Worm (Caenorhabditis elegans) whole organism, L3 larva: Measurements from ENCODE around the gene ipla-1.
A peak's percentile ranks its signal among the peaks of the same experiment; 100 is the strongest.

Experiments
- ZK546.5 ChIP-seq: sonication (generic microtip); optimal IDR thresholded peaks from 2 replicates; lab custom pipeline; 2017; ENCODE audit warnings: missing biosample characterization, missing genetic modification characterization
- ama-1 ChIP-seq: fragments of 150-350 bp; optimal IDR thresholded peaks from 2 replicates; lab custom pipeline; 2018
- ceh-82 ChIP-seq: fragments of 150-350 bp; optimal IDR thresholded peaks from 2 replicates; lab custom pipeline; 2014; ENCODE audit warnings: missing biosample characterization, missing genetic modification characterization
- ceh-9 ChIP-seq: sonication (generic microtip); optimal IDR thresholded peaks from 2 replicates; lab custom pipeline; 2018; ENCODE audit warnings: missing biosample characterization, missing genetic modification characterization
- egl-27 ChIP-seq: sonication (generic microtip); optimal IDR thresholded peaks from 4 replicates; lab custom pipeline; 2017; ENCODE audit warnings: missing biosample characterization, missing genetic modification reagents, missing genetic modification characterization
- egl-5 ChIP-seq: fragments of 150-350 bp; optimal IDR thresholded peaks from 2 replicates; lab custom pipeline; 2017; ENCODE audit warnings: missing biosample characterization, missing genetic modification reagents, missing genetic modification characterization, inconsistent platforms
- elt-1 ChIP-seq: fragments of 150-350 bp; optimal IDR thresholded peaks from 2 replicates; lab custom pipeline; 2014; ENCODE audit warnings: missing biosample characterization, missing genetic modification characterization
- elt-2 ChIP-seq: sonication (generic microtip); optimal IDR thresholded peaks from 2 replicates; lab custom pipeline; 2016; ENCODE audit warnings: missing genetic modification reagents, mild to moderate bottlenecking, missing genetic modification characterization, missing compliant biosample characterization
- elt-3 ChIP-seq, 3 experiments: fragments of 150-350 bp in 1 of 3; sonication (generic microtip) in 2 of 3; optimal IDR thresholded peaks; 2 replicates in 2 of 3; 4 replicates in 1 of 3; lab custom pipeline; 2014 to 2017; ENCODE audit warnings: missing biosample characterization in 3 of 3, missing genetic modification characterization in 3 of 3
- eor-1 ChIP-seq, 2 experiments: fragments of 150-350 bp; optimal IDR thresholded peaks; 2 replicates each; lab custom pipeline; 2014 to 2018; ENCODE audit warnings: missing biosample characterization in 2 of 2, missing genetic modification characterization in 2 of 2
- fkh-10 ChIP-seq: sonication (generic microtip); optimal IDR thresholded peaks from 2 replicates; lab custom pipeline; 2017; ENCODE audit warnings: missing biosample characterization, missing genetic modification reagents, missing genetic modification characterization
- fkh-2 ChIP-seq: fragments of 150-350 bp; optimal IDR thresholded peaks from 2 replicates; lab custom pipeline; 2014; ENCODE audit warnings: missing biosample characterization, missing genetic modification reagents, missing genetic modification characterization
- fos-1 ChIP-seq: fragments of 150-350 bp; optimal IDR thresholded peaks from 2 replicates; lab custom pipeline; 2014; ENCODE audit warnings: missing biosample characterization, missing genetic modification characterization
- hmg-11 ChIP-seq: sonication (generic microtip); optimal IDR thresholded peaks from 2 replicates; lab custom pipeline; 2016; ENCODE audit warnings: missing genetic modification characterization, missing compliant biosample characterization
- lin-15B ChIP-seq: fragments of 150-350 bp; optimal IDR thresholded peaks from 2 replicates; lab custom pipeline; 2014; ENCODE audit warnings: missing biosample characterization, missing genetic modification characterization
- lsy-12 ChIP-seq: sonication (generic microtip); optimal IDR thresholded peaks from 2 replicates; lab custom pipeline; 2016; ENCODE audit warnings: mild to moderate bottlenecking, missing genetic modification characterization, missing compliant biosample characterization
- mml-1 ChIP-seq: fragments of 150-350 bp; sonication (generic microtip); optimal IDR thresholded peaks from 3 replicates; lab custom pipeline; 2014; ENCODE audit warnings: missing biosample characterization, missing genetic modification characterization
- nfya-1 ChIP-seq: sonication (generic microtip); optimal IDR thresholded peaks from 2 replicates; lab custom pipeline; 2017; ENCODE audit warnings: missing genetic modification characterization, mild to moderate bottlenecking, missing compliant biosample characterization, antibody characterized with exemption, moderate library complexity; ENCODE audit not compliant: insufficient read depth
- nhr-11 ChIP-seq: fragments of 150-350 bp; optimal IDR thresholded peaks from 2 replicates; lab custom pipeline; 2014; ENCODE audit warnings: missing biosample characterization, missing genetic modification characterization
- nhr-23 ChIP-seq: fragments of 150-350 bp; optimal IDR thresholded peaks from 2 replicates; lab custom pipeline; 2014; ENCODE audit warnings: missing biosample characterization, missing genetic modification reagents, missing genetic modification characterization
- nhr-25 ChIP-seq: sonication (generic microtip); optimal IDR thresholded peaks from 2 replicates; lab custom pipeline; 2017; ENCODE audit warnings: missing biosample characterization, missing genetic modification characterization
- nhr-28 ChIP-seq: fragments of 150-350 bp; optimal IDR thresholded peaks from 2 replicates; lab custom pipeline; 2014; ENCODE audit warnings: missing biosample characterization, missing genetic modification characterization
- nhr-43 ChIP-seq: sonication (generic microtip); optimal IDR thresholded peaks from 2 replicates; lab custom pipeline; 2016; ENCODE audit warnings: mild to moderate bottlenecking, missing genetic modification characterization, missing compliant biosample characterization; ENCODE audit not compliant: poor library complexity, severe bottlenecking
- nhr-67 ChIP-seq: fragments of 150-350 bp; optimal IDR thresholded peaks from 2 replicates; lab custom pipeline; 2014; ENCODE audit warnings: missing biosample characterization, missing genetic modification characterization
- nhr-76 ChIP-seq: fragments of 150-350 bp; sonication (generic microtip); optimal IDR thresholded peaks from 5 replicates; lab custom pipeline; 2014; ENCODE audit warnings: missing biosample characterization, missing genetic modification characterization
- sea-2 ChIP-seq: fragments of 150-350 bp; sonication (generic microtip); optimal IDR thresholded peaks from 4 replicates; lab custom pipeline; 2014; ENCODE audit warnings: missing biosample characterization, missing genetic modification reagents, missing genetic modification characterization
- skn-1 ChIP-seq: fragments of 150-350 bp; optimal IDR thresholded peaks from 2 replicates; lab custom pipeline; 2014; ENCODE audit warnings: missing biosample characterization, missing genetic modification characterization
- snpc-4 ChIP-seq: fragments of 150-350 bp; optimal IDR thresholded peaks from 2 replicates; lab custom pipeline; 2014; ENCODE audit warnings: missing biosample characterization, missing genetic modification characterization
- tbx-2 ChIP-seq: sonication (generic microtip); optimal IDR thresholded peaks from 2 replicates; lab custom pipeline; 2016; ENCODE audit warnings: mild to moderate bottlenecking, missing genetic modification characterization, missing compliant biosample characterization
- unc-62 ChIP-seq: fragments of 150-350 bp; sonication (generic microtip); optimal IDR thresholded peaks from 4 replicates; lab custom pipeline; 2014; ENCODE audit warnings: missing biosample characterization, missing genetic modification reagents, missing genetic modification characterization
- zag-1 ChIP-seq: fragments of 150-350 bp; optimal IDR thresholded peaks from 2 replicates; lab custom pipeline; 2014; ENCODE audit warnings: missing biosample characterization, missing genetic modification characterization
- ztf-11 ChIP-seq: fragments of 150-350 bp; optimal IDR thresholded peaks from 2 replicates; lab custom pipeline; 2014; ENCODE audit warnings: missing biosample characterization, missing genetic modification characterization

The ipla-1 gene

DNA sequence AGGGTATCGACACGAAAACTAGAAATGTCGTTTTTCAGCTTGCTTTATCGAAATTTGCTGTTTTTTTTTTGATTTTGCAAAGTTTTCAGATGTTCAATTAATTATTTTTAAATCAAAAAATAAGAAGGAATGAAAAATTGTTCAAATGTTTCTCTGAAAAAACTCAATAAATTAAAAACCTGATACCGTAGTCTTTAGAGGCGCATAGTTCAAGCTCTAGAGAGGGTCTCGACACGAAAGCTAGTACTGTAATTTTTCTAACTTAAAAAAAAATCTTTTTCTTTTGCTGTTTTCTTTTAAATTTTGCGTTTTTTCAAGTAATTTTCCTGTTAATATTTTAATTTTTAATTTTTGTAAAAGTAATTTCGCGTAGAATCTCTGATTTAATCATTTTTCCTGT, 34.9 kb downstream of the ipla-1 start:
- no peak for TF ChIP-seq nhr-67 (tag; lab: Kevin White, UChicago)
- TF ChIP-seq skn-1 (tag; lab: Kevin White, UChicago): no peak
- TF ChIP-seq nhr-76 (tag; lab: Kevin White, UChicago): no peak
- no peak for TF ChIP-seq nhr-11 (tag; lab: Kevin White, UChicago)
- no peak for TF ChIP-seq fkh-10 (GFP tag; lab: Kevin White, UChicago)
- no peak for TF ChIP-seq mml-1
- TF ChIP-seq sea-2 (GFP tag; lab: Kevin White, UChicago): no peak
- no peak for TF ChIP-seq nhr-43 (tag; lab: Kevin White, UChicago)
- no peak for TF ChIP-seq eor-1 (tag; optimal IDR thresholded peaks at IDR 0.05; lab: Kevin White, UChicago)
- TF ChIP-seq ztf-11 (tag; lab: Kevin White, UChicago): no peak
- TF ChIP-seq fkh-2 (tag; lab: Kevin White, UChicago): no peak
- TF ChIP-seq ZK546.5: no peak

- TF ChIP-seq lsy-12 (peak; percentile 24), nfya-1 (tag; lab: Kevin White, UChicago) (no peak), elt-2 (tag; lab: Kevin White, UChicago) (peak; percentile 58)
- TF ChIP-seq, all 47 proteins: peak for 2
Measured at ce11 chrII:4565205-4565604, 36.0 kb downstream of the ipla-1 start.

- TF ChIP-seq lsy-12 (peak; percentile 21), eor-1 (tag; optimal IDR thresholded peaks at IDR 0.05; lab: Kevin White, UChicago) (no peak), elt-3 (tag; optimal IDR thresholded peaks at IDR 0.05; lab: Kevin White, UChicago) (peak in 2 of 3 experiments; percentile 56 to 75), sea-2 (GFP tag; lab: Kevin White, UChicago) (no peak), nhr-23 (tag; lab: Kevin White, UChicago) (peak; percentile 98)
- TF ChIP-seq, all 47 proteins: peak for 3
Measured at ce11 chrII:4562503-4563000, 38.6 kb downstream of the ipla-1 start, which contains the start of gene dao-2. Gene dao-2 (plus strand): TSS chrII:4562950.

DNA sequence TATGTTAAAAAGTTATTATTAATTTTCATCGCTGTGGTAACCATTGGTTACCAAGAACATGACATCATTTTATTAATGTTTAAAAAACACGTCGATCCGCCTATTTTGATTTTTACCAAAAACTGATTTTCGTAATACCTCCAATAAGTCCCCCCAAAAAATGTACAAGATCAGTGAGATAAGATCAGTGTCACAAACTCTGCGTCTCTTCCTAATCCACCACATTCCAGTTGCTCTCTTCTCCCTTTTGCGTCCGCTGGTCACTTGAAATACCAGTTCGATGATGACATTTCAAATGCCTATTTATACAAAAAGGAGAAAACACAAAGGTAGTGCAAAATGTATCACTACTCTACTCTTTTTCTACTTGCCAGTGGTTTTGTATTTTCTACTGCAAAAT, 41.1 kb downstream of the ipla-1 start, which contains the start of gene M03A1.8:
M03A1.8 (plus strand) TSS at position 269 of the 400 bp plus-strand sequence.
- TF ChIP-seq nhr-25 (no peak), fkh-10 (GFP tag; lab: Kevin White, UChicago) (no peak), elt-1 (peak; percentile 1), egl-5 (no peak), snpc-4 (no peak), nhr-43 (tag; lab: Kevin White, UChicago) (peak; percentile 1), zag-1 (tag; lab: Kevin White, UChicago) (no peak), lsy-12 (peak; percentile 40), lin-15B (no peak), fkh-2 (tag; lab: Kevin White, UChicago) (no peak), nhr-23 (tag; lab: Kevin White, UChicago) (peak; percentile 34), tbx-2 (tag; lab: Kevin White, UChicago) (no peak), ama-1 (lab: Kevin White, UChicago) (no peak), nhr-67 (tag; lab: Kevin White, UChicago) (no peak), ceh-9 (tag; lab: Kevin White, UChicago) (no peak), sea-2 (GFP tag; lab: Kevin White, UChicago) (no peak), ZK546.5 (no peak), eor-1 (tag; optimal IDR thresholded peaks at IDR 0.05; lab: Kevin White, UChicago) (no peak), fos-1 (tag; lab: Kevin White, UChicago) (no peak), nhr-76 (tag; lab: Kevin White, UChicago) (no peak)

DNA sequence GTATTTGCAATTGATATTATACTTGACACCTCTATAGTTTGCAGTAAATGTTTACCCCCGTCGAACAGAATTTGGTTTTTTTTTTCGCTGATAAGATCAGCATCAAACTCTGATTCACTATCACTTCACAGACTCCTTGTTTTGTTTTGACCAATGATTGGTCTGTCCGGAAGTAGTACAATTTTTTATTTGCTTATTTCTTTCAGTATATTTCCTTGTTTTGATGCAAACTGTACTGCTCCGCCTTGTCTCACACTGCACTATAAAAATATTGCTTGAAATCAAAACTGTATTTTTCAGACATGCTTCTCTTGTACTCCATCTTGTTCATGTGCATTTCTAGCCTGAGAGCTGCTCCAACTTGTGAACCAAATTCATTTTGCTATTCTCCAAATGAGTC, 43.7 kb downstream of the ipla-1 start, which contains the start of gene M03A1.3:
M03A1.3 (plus strand) TSS at position 301 of the 400 bp plus-strand sequence.
- TF ChIP-seq hmg-11 (tag; lab: Kevin White, UChicago) (no peak), nhr-76 (tag; lab: Kevin White, UChicago) (no peak), nfya-1 (tag; lab: Kevin White, UChicago) (no peak), ZK546.5 (no peak), elt-3 (tag; optimal IDR thresholded peaks at IDR 0.05; lab: Kevin White, UChicago) (no peak), snpc-4 (no peak), unc-62 (no peak), ztf-11 (tag; lab: Kevin White, UChicago) (no peak), sea-2 (GFP tag; lab: Kevin White, UChicago) (no peak), egl-27 (tag; lab: Kevin White, UChicago) (no peak), fkh-10 (GFP tag; lab: Kevin White, UChicago) (no peak), ceh-82 (no peak), mml-1 (no peak), eor-1 (tag; optimal IDR thresholded peaks at IDR 0.05; lab: Kevin White, UChicago) (no peak), nhr-28 (no peak)
